Worm (Caenorhabditis elegans): ENCODE data around the gene gcy-34.
A peak's percentile ranks its signal among the peaks of the same experiment; 100 is the strongest.

Gene gcy-34

ce11 chrV:13394968-13395367, 9.3 kb upstream of the gcy-34 start:
- TF ChIP-seq syd-9 (tag; optimal IDR thresholded peaks at IDR 0.05) (no peak), hlh-15 (tag; optimal IDR thresholded peaks at IDR 0.05) (no peak), unc-55 (GFP tag; optimal IDR thresholded peaks at IDR 0.05) (peak; percentile 76), zip-5 (tag; optimal IDR thresholded peaks at IDR 0.05) (no peak), unc-3 (GFP tag; conservative IDR thresholded peaks at IDR 0.05) (no peak), unc-3 (tag; optimal IDR thresholded peaks at IDR 0.05) (no peak), unc-42 (tag; optimal IDR thresholded peaks at IDR 0.05) (peak; percentile 18)

DNA sequence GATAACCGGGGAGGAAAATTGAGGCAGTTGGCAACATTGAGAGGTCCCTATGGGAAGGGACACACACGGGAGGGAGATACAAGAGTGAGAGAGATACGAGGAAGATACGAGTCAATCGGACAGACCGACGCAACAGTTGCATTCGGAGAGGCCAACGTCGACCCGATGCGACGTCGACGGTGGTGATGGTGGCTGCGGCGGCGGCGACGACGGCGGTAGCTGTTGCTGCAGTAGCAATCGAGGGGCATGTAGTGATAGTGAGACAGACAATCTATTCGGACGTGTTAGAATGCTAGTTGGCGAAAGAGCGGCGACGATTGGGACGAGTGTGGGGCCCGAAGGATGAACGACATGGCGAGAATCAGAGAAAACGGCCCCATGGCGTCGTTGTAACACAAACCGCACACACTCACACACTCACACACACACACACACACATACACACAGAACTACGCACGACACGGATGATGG, 7.7 kb upstream of the gcy-34 start:
- TF ChIP-seq ztf-16 (tag; optimal IDR thresholded peaks at IDR 0.05) (no peak), pha-2 (tag; optimal IDR thresholded peaks at IDR 0.05) (no peak), C38D4.7 (GFP tag; optimal IDR thresholded peaks at IDR 0.05) (no peak), fax-1 (tag; optimal IDR thresholded peaks at IDR 0.05) (no peak), unc-3 (GFP tag; conservative IDR thresholded peaks at IDR 0.05) (no peak), unc-3 (tag; optimal IDR thresholded peaks at IDR 0.05) (no peak), F13H6.1 (tag; optimal IDR thresholded peaks at IDR 0.05) (peak; percentile 62), fkh-10 (GFP tag; optimal IDR thresholded peaks at IDR 0.05) (no peak), hlh-6 (tag; optimal IDR thresholded peaks at IDR 0.05) (no peak), ceh-24 (tag; optimal IDR thresholded peaks at IDR 0.05) (no peak), pros-1 (tag; optimal IDR thresholded peaks at IDR 0.05) (no peak), lin-11 (tag; optimal IDR thresholded peaks at IDR 0.05) (no peak), hlh-15 (tag; optimal IDR thresholded peaks at IDR 0.05) (no peak), elt-2 (tag; optimal IDR thresholded peaks at IDR 0.05) (no peak), che-1 (tag; optimal IDR thresholded peaks at IDR 0.05) (peak; percentile 12), nhr-11 (tag; optimal IDR thresholded peaks at IDR 0.05) (no peak), hlh-13 (GFP tag; optimal IDR thresholded peaks at IDR 0.05) (peak; percentile 10), elt-4 (tag; optimal IDR thresholded peaks at IDR 0.05) (no peak), pqm-1 (tag; optimal IDR thresholded peaks at IDR 0.05) (no peak), ahr-1 (tag; optimal IDR thresholded peaks at IDR 0.05) (no peak), pag-3 (tag; optimal IDR thresholded peaks at IDR 0.05; ENCODE audit: borderline replicate concordance) (no peak), pax-1 (tag; optimal IDR thresholded peaks at IDR 0.05) (no peak), C08G9.2 (tag; optimal IDR thresholded peaks at IDR 0.05) (no peak), tbx-7 (tag; optimal IDR thresholded peaks at IDR 0.05) (no peak), sox-4 (tag; optimal IDR thresholded peaks at IDR 0.05) (peak; percentile 51), ama-1 (optimal IDR thresholded peaks at IDR 0.05) (no peak), ceh-2 (tag; optimal IDR thresholded peaks at IDR 0.05) (peak; percentile 11), ceh-6 (GFP tag; optimal IDR thresholded peaks at IDR 0.05) (no peak), dve-1 (tag; optimal IDR thresholded peaks at IDR 0.05) (no peak), pha-4 (tag; optimal IDR thresholded peaks at IDR 0.05) (no peak), mec-3 (tag; optimal IDR thresholded peaks at IDR 0.05; ENCODE audit: borderline replicate concordance) (peak; percentile 46), ceh-9 (tag; optimal IDR thresholded peaks at IDR 0.05) (no peak), rnt-1 (tag; optimal IDR thresholded peaks at IDR 0.05) (peak; percentile 95), T23F11.4 (GFP tag; optimal IDR thresholded peaks at IDR 0.05) (no peak), hlh-8 (tag; optimal IDR thresholded peaks at IDR 0.05) (no peak), Y22D7AL.16 (tag; optimal IDR thresholded peaks at IDR 0.05) (peak; percentile 19), odd-2 (tag; optimal IDR thresholded peaks at IDR 0.05) (no peak), ceh-22 (tag; optimal IDR thresholded peaks at IDR 0.05) (no peak), gmeb-2 (tag; optimal IDR thresholded peaks at IDR 0.05) (no peak), ceh-18 (tag; optimal IDR thresholded peaks at IDR 0.05) (peak; percentile 91), fkh-6 (tag; optimal IDR thresholded peaks at IDR 0.05) (peak; percentile 17), ceh-48 (tag; optimal IDR thresholded peaks at IDR 0.05) (peak; percentile 5), ttx-3 (tag; optimal IDR thresholded peaks at IDR 0.05) (no peak), ceh-30 (tag; optimal IDR thresholded peaks at IDR 0.05) (no peak), lim-6 (tag; optimal IDR thresholded peaks at IDR 0.05) (no peak), nfya-1 (tag; optimal IDR thresholded peaks at IDR 0.05) (no peak), pat-9 (tag; optimal IDR thresholded peaks at IDR 0.05) (peak; percentile 75), ref-2 (tag; optimal IDR thresholded peaks at IDR 0.05) (peak; percentile 25)
